Worm (Caenorhabditis elegans) whole organism, L1 larva: ENCODE measurements around the gene T04B2.3.
A peak's percentile ranks its signal among the peaks of the same experiment; 100 is the strongest.

Experiments used
- C04F5.9 ChIP-seq: sonication (generic microtip); optimal IDR thresholded peaks from 2 replicates; lab custom pipeline; 2016; ENCODE audit warnings: missing genetic modification characterization, missing compliant biosample characterization
- C16A3.4 ChIP-seq: fragments of 150-350 bp; optimal IDR thresholded peaks from 2 replicates; lab custom pipeline; 2014; ENCODE audit warnings: missing biosample characterization, missing genetic modification characterization
- F16B12.6 ChIP-seq: fragments of 150-350 bp; optimal IDR thresholded peaks from 2 replicates; lab custom pipeline; 2014; ENCODE audit warnings: missing biosample characterization, missing genetic modification characterization
- aha-1 ChIP-seq: fragments of 150-350 bp; optimal IDR thresholded peaks from 2 replicates; lab custom pipeline; 2014; ENCODE audit warnings: missing biosample characterization, missing genetic modification characterization
- ceh-63 ChIP-seq: fragments of 200-800 bp; sonication (Bioruptor generic); optimal IDR thresholded peaks from 2 replicates; lab custom pipeline; 2018; ENCODE audit warnings: mild to moderate bottlenecking, missing genetic modification characterization, missing compliant biosample characterization
- dpl-1 ChIP-seq, 3 experiments: fragments of 150-350 bp in 2 of 3; sonication (generic microtip) in 1 of 3; optimal IDR thresholded peaks; 2 replicates each; lab custom pipeline; 2014 to 2017; ENCODE audit warnings: missing biosample characterization in 3 of 3, missing genetic modification characterization in 3 of 3, missing genetic modification reagents in 3 of 3
- dsc-1 ChIP-seq: sonication (generic microtip); optimal IDR thresholded peaks from 2 replicates; lab custom pipeline; 2016; ENCODE audit warnings: mild to moderate bottlenecking, missing genetic modification characterization, missing compliant biosample characterization
- efl-1 ChIP-seq, 4 experiments: fragments of 150-350 bp; optimal IDR thresholded peaks in 3 of 4; peaks in 1 of 4; 1 replicate in 1 of 4; 2 replicates in 3 of 4; lab custom pipeline; 2014; ENCODE audit warnings: missing biosample characterization in 2 of 4, missing genetic modification characterization in 2 of 4, missing genetic modification reagents in 2 of 4
- efl-3 ChIP-seq: fragments of 200-800 bp; sonication (Bioruptor generic); optimal IDR thresholded peaks from 2 replicates; lab custom pipeline; 2018; ENCODE audit warnings: mild to moderate bottlenecking, missing genetic modification characterization, missing compliant biosample characterization
- elt-2 ChIP-seq: sonication (generic microtip); optimal IDR thresholded peaks from 2 replicates; lab custom pipeline; 2016; ENCODE audit warnings: missing genetic modification characterization, mild to moderate bottlenecking, inconsistent platforms, missing compliant biosample characterization, missing genetic modification reagents
- ets-5 ChIP-seq: fragments of 200-800 bp; sonication (Bioruptor generic); IDR thresholded peaks from 2 replicates; pipeline ENCODE4 v1.3.6; 2022; ENCODE audit warnings: missing genetic modification characterization, missing compliant biosample characterization
- fkh-8 ChIP-seq: sonication (generic microtip); optimal IDR thresholded peaks from 2 replicates; lab custom pipeline; 2016; ENCODE audit warnings: mild to moderate bottlenecking, missing genetic modification characterization, missing compliant biosample characterization
- grh-1 ChIP-seq: fragments of 200-800 bp; sonication (Bioruptor generic); IDR thresholded peaks from 2 replicates; pipeline ENCODE4 v1.3.6; 2022; ENCODE audit warnings: missing genetic modification reagents, missing genetic modification characterization, missing compliant biosample characterization
- hlh-17 ChIP-seq: fragments of 200-800 bp; sonication (Bioruptor generic); optimal IDR thresholded peaks from 2 replicates; lab custom pipeline; 2018; ENCODE audit warnings: missing genetic modification characterization, mild to moderate bottlenecking, missing compliant biosample characterization, moderate library complexity, borderline replicate concordance
- isw-1 ChIP-seq: fragments of 200-800 bp; sonication (Bioruptor generic); IDR thresholded peaks from 2 replicates; pipeline ENCODE4 v1.3.6; 2022; ENCODE audit warnings: missing genetic modification characterization, missing compliant biosample characterization
- lin-14 ChIP-seq: fragments of 200-800 bp; sonication (Bioruptor generic); optimal IDR thresholded peaks from 2 replicates; lab custom pipeline; 2018; ENCODE audit warnings: mild to moderate bottlenecking, missing genetic modification characterization, moderate library complexity, missing compliant biosample characterization
- lin-15B ChIP-seq: fragments of 150-350 bp; sonication (generic microtip); optimal IDR thresholded peaks from 3 replicates; lab custom pipeline; 2014; ENCODE audit warnings: missing biosample characterization, missing genetic modification characterization
- lir-3 ChIP-seq: sonication (generic microtip); optimal IDR thresholded peaks from 2 replicates; lab custom pipeline; 2016; ENCODE audit warnings: mild to moderate bottlenecking, missing genetic modification characterization, moderate library complexity, missing compliant biosample characterization; ENCODE audit not compliant: poor library complexity
- lsy-2 ChIP-seq, 2 experiments: fragments of 150-350 bp; optimal IDR thresholded peaks; 2 replicates each; lab custom pipeline; 2014; ENCODE audit warnings: missing biosample characterization in 2 of 2, missing genetic modification characterization in 2 of 2
- mab-9 ChIP-seq: fragments of 200-800 bp; sonication (Bioruptor generic); IDR thresholded peaks from 2 replicates; pipeline ENCODE4 v1.3.6; 2022; ENCODE audit warnings: missing genetic modification reagents, missing genetic modification characterization, missing compliant biosample characterization
- mef-2 ChIP-seq: fragments of 150-350 bp; optimal IDR thresholded peaks from 2 replicates; lab custom pipeline; 2014; ENCODE audit warnings: missing biosample characterization, missing genetic modification characterization
- nhr-11 ChIP-seq: fragments of 150-350 bp; optimal IDR thresholded peaks from 2 replicates; lab custom pipeline; 2014; ENCODE audit warnings: missing biosample characterization, missing genetic modification characterization
- nhr-12 ChIP-seq: sonication (generic microtip); optimal IDR thresholded peaks from 2 replicates; lab custom pipeline; 2017; ENCODE audit warnings: missing biosample characterization, missing genetic modification characterization
- nhr-19 ChIP-seq: fragments of 200-800 bp; sonication (Bioruptor generic); conservative IDR thresholded peaks from 2 replicates; pipeline ENCODE4 v1.3.6; 2022; ENCODE audit warnings: missing genetic modification characterization, missing compliant biosample characterization
- nhr-20 ChIP-seq: sonication (generic microtip); optimal IDR thresholded peaks from 2 replicates; lab custom pipeline; 2016; ENCODE audit warnings: mild to moderate bottlenecking, missing genetic modification characterization, missing compliant biosample characterization
- nhr-237 ChIP-seq: fragments of 150-350 bp; optimal IDR thresholded peaks from 2 replicates; lab custom pipeline; 2014; ENCODE audit warnings: missing biosample characterization, missing genetic modification characterization
- nhr-28 ChIP-seq: fragments of 150-350 bp; optimal IDR thresholded peaks from 2 replicates; lab custom pipeline; 2014; ENCODE audit warnings: missing biosample characterization, missing genetic modification characterization
- nhr-71 ChIP-seq: sonication (generic microtip); optimal IDR thresholded peaks from 2 replicates; lab custom pipeline; 2016; ENCODE audit warnings: mild to moderate bottlenecking, missing genetic modification characterization, moderate library complexity, missing compliant biosample characterization
- nhr-76 ChIP-seq: sonication (generic microtip); optimal IDR thresholded peaks from 2 replicates; lab custom pipeline; 2017; ENCODE audit warnings: missing biosample characterization, missing genetic modification characterization
- nhr-90 ChIP-seq: sonication (generic microtip); optimal IDR thresholded peaks from 2 replicates; lab custom pipeline; 2016; ENCODE audit warnings: mild to moderate bottlenecking, missing genetic modification characterization, missing compliant biosample characterization; ENCODE audit not compliant: poor library complexity
- pag-3 ChIP-seq: sonication (generic microtip); optimal IDR thresholded peaks from 2 replicates; lab custom pipeline; 2017; ENCODE audit warnings: missing genetic modification characterization, mild to moderate bottlenecking, missing compliant biosample characterization, antibody characterized with exemption, borderline replicate concordance; ENCODE audit not compliant: insufficient read depth
- pax-3 ChIP-seq: fragments of 200-800 bp; sonication (Bioruptor generic); optimal IDR thresholded peaks from 2 replicates; lab custom pipeline; 2018; ENCODE audit warnings: mild to moderate bottlenecking, missing genetic modification characterization, moderate library complexity, missing compliant biosample characterization
- pqm-1 ChIP-seq: sonication (generic microtip); optimal IDR thresholded peaks from 3 replicates; lab custom pipeline; 2017; ENCODE audit warnings: missing biosample characterization, missing genetic modification characterization
- rnt-1 ChIP-seq: sonication (generic microtip); optimal IDR thresholded peaks from 2 replicates; lab custom pipeline; 2016; ENCODE audit warnings: mild to moderate bottlenecking, missing genetic modification characterization, moderate library complexity, missing compliant biosample characterization
- skn-1 ChIP-seq: fragments of 150-350 bp; optimal IDR thresholded peaks from 2 replicates; lab custom pipeline; 2014; ENCODE audit warnings: missing biosample characterization, missing genetic modification characterization
- snpc-4 ChIP-seq: fragments of 150-350 bp; optimal IDR thresholded peaks from 2 replicates; lab custom pipeline; 2014; ENCODE audit warnings: missing biosample characterization, missing genetic modification characterization
- sox-4 ChIP-seq: sonication (generic microtip); optimal IDR thresholded peaks from 2 replicates; lab custom pipeline; 2016; ENCODE audit warnings: missing genetic modification characterization, missing compliant biosample characterization
- sptf-1 ChIP-seq: fragments of 150-350 bp; optimal IDR thresholded peaks from 2 replicates; lab custom pipeline; 2014; ENCODE audit warnings: missing biosample characterization, missing genetic modification characterization
- tlp-1 ChIP-seq: fragments of 150-350 bp; optimal IDR thresholded peaks from 2 replicates; lab custom pipeline; 2014; ENCODE audit warnings: missing biosample characterization, missing genetic modification characterization
- unc-130 ChIP-seq: fragments of 150-350 bp; optimal IDR thresholded peaks from 2 replicates; lab custom pipeline; 2017; ENCODE audit warnings: missing biosample characterization, missing genetic modification characterization, inconsistent platforms
- unc-30 ChIP-seq: sonication (generic microtip); optimal IDR thresholded peaks from 2 replicates; lab custom pipeline; 2017; ENCODE audit warnings: missing biosample characterization, missing genetic modification characterization
- unc-62 ChIP-seq: fragments of 150-350 bp; optimal IDR thresholded peaks from 2 replicates; lab custom pipeline; 2014; ENCODE audit warnings: missing biosample characterization, missing genetic modification reagents, missing genetic modification characterization
- unc-86 ChIP-seq: sonication (generic microtip); optimal IDR thresholded peaks from 2 replicates; lab custom pipeline; 2016; ENCODE audit warnings: missing genetic modification characterization, missing compliant biosample characterization
- unc-98 ChIP-seq: fragments of 200-800 bp; sonication (Bioruptor generic); IDR thresholded peaks from 2 replicates; pipeline ENCODE4 v1.3.6; 2022; ENCODE audit warnings: missing genetic modification characterization, missing compliant biosample characterization
- vab-15 ChIP-seq: sonication (generic microtip); optimal IDR thresholded peaks from 2 replicates; lab custom pipeline; 2017; ENCODE audit warnings: missing genotype, mild to moderate bottlenecking, missing genetic modification characterization, missing compliant biosample characterization
- zag-1 ChIP-seq: fragments of 150-350 bp; optimal IDR thresholded peaks from 2 replicates; lab custom pipeline; 2014; ENCODE audit warnings: missing biosample characterization, missing genetic modification characterization
- ztf-4 ChIP-seq: fragments of 150-350 bp; optimal IDR thresholded peaks from 2 replicates; lab custom pipeline; 2014; ENCODE audit warnings: missing biosample characterization, missing genetic modification characterization

Gene T04B2.3

ce11 chrIV:10053550-10053949 is 6.3 kb downstream of the T04B2.3 start, which contains the start of gene srv-12:
srv-12 (minus strand) TSS chrIV:10053650.
- TF ChIP-seq skn-1 (tag; lab: Kevin White, UChicago) (no peak), grh-1 (GFP tag; lab: Robert Waterston, UW) (no peak), dsc-1 (tag; lab: Kevin White, UChicago) (no peak), nhr-12 (tag; lab: Kevin White, UChicago) (no peak), aha-1 (tag; lab: Kevin White, UChicago) (no peak), pag-3 (tag; lab: Kevin White, UChicago) (no peak), C16A3.4 (tag; lab: Kevin White, UChicago) (no peak), nhr-11 (no peak), mef-2 (no peak), unc-130 (no peak), efl-1 (optimal IDR thresholded peaks at IDR 0.05; lab: Kevin White, UChicago) (no peak), efl-1 (GFP tag; optimal IDR thresholded peaks at IDR 0.05 in 1 of 2; lab: Kevin White, UChicago) (no peak), lin-15B (tag; lab: Kevin White, UChicago) (no peak)

- no peak for TF ChIP-seq nhr-11
- TF ChIP-seq unc-98 (GFP tag; lab: Robert Waterston, UW): no peak
- TF ChIP-seq vab-15: no peak
- TF ChIP-seq dpl-1 (GFP tag; optimal IDR thresholded peaks at IDR 0.05; lab: Kevin White, UChicago): no peak
- no peak for TF ChIP-seq ceh-63 (GFP tag; lab: Kevin White, UChicago)
- no peak for TF ChIP-seq pax-3
- no peak for TF ChIP-seq zag-1 (tag; lab: Kevin White, UChicago)
- no peak for TF ChIP-seq nhr-237 (tag; lab: Kevin White, UChicago)
- no peak for TF ChIP-seq pqm-1
- no peak for TF ChIP-seq nhr-28 (tag; lab: Kevin White, UChicago)
- no peak for TF ChIP-seq unc-62
- TF ChIP-seq unc-130: no peak
- TF ChIP-seq snpc-4 (tag; lab: Kevin White, UChicago): no peak
- TF ChIP-seq rnt-1: no peak
- no peak for TF ChIP-seq nhr-19 (GFP tag; lab: Robert Waterston, UW)
- no peak for TF ChIP-seq skn-1 (tag; lab: Kevin White, UChicago)
- no peak for TF ChIP-seq efl-3 (GFP tag; lab: Kevin White, UChicago)
- no peak for TF ChIP-seq unc-30 (tag; lab: Kevin White, UChicago)
- no peak for TF ChIP-seq hlh-17 (GFP tag; lab: Kevin White, UChicago)
- TF ChIP-seq, all 84 proteins: peak for 0
Observed at ce11 chrIV:10056138-10056537, 8.9 kb downstream of the T04B2.3 start, which contains the start of gene T04B2.7. T04B2.7 (minus strand) TSS chrIV:10056238.

ce11 chrIV:10059175-10059574 is 12.0 kb downstream of the T04B2.3 start:
- peak; percentile 98 for TF ChIP-seq elt-2 (tag; lab: Kevin White, UChicago)
- no peak for TF ChIP-seq mab-9 (GFP tag; lab: Robert Waterston, UW)
- peak; percentile 3 for TF ChIP-seq nhr-90 (tag; lab: Kevin White, UChicago)
- no peak for TF ChIP-seq C04F5.9 (tag; lab: Kevin White, UChicago)
- no peak for TF ChIP-seq sptf-1 (tag; lab: Kevin White, UChicago)
- no peak for TF ChIP-seq nhr-76 (tag; lab: Kevin White, UChicago)
- no peak for TF ChIP-seq fkh-8
- no peak for TF ChIP-seq unc-86 (tag; lab: Kevin White, UChicago)
- peak; percentile 31 for TF ChIP-seq nhr-71 (tag; lab: Kevin White, UChicago)
- no peak for TF ChIP-seq lsy-2 (tag; optimal IDR thresholded peaks at IDR 0.05; lab: Kevin White, UChicago)
- TF ChIP-seq F16B12.6 (tag; lab: Kevin White, UChicago): no peak
- no peak for TF ChIP-seq zag-1 (tag; lab: Kevin White, UChicago)
- no peak for TF ChIP-seq dpl-1 (GFP tag; optimal IDR thresholded peaks at IDR 0.05; lab: Kevin White, UChicago)
- TF ChIP-seq sox-4: no peak
- peak; percentile 70 for TF ChIP-seq tlp-1 (tag; lab: Kevin White, UChicago)
- no peak for TF ChIP-seq pqm-1
- TF ChIP-seq lin-14 (GFP tag; lab: Kevin White, UChicago): no peak
- no peak for TF ChIP-seq isw-1 (GFP tag; lab: Robert Waterston, UW)
- TF ChIP-seq lin-15B (tag; lab: Kevin White, UChicago): no peak
- no peak for TF ChIP-seq ztf-4
- no peak for TF ChIP-seq ets-5
- TF ChIP-seq efl-1 (optimal IDR thresholded peaks at IDR 0.05; lab: Kevin White, UChicago): no peak
- peak in 1 of 2 experiments; percentile 38 for TF ChIP-seq efl-1 (GFP tag; optimal IDR thresholded peaks at IDR 0.05 in 1 of 2; lab: Kevin White, UChicago)
- TF ChIP-seq lir-3 (tag; lab: Kevin White, UChicago): no peak
- peak; percentile 10 for TF ChIP-seq nhr-20 (tag; lab: Kevin White, UChicago)
- no peak for TF ChIP-seq nhr-12 (tag; lab: Kevin White, UChicago)
